Worm (Caenorhabditis elegans) whole organism, midembryonic: ENCODE measurements around the gene T13G4.1.

Experiments
- med-1 ChIP-seq: sonication (generic microtip); optimal IDR thresholded peaks from 2 replicates; lab custom pipeline; 2017; ENCODE audit warnings: missing genetic modification characterization, mild to moderate bottlenecking, missing compliant biosample characterization, antibody characterized with exemption, missing genetic modification reagents; ENCODE audit not compliant: insufficient read depth
- ref-1 ChIP-seq: fragments of 200-800 bp; sonication (Bioruptor generic); conservative IDR thresholded peaks from 2 replicates; pipeline ENCODE4 v1.3.6; 2022; ENCODE audit warnings: missing genetic modification reagents, missing genetic modification characterization, missing compliant biosample characterization

- TF ChIP-seq ref-1 (GFP tag; lab: Robert Waterston, UW) (no peak), med-1 (no peak)
These were observed 30.9 kb upstream of the T13G4.1 start, which contains the start of gene tmc-1 for ce11 chrX:1162019-1162418.
